Worm (Caenorhabditis elegans) whole organism, midembryonic: ENCODE data around the gene C39D10.1.

ENCODE experiments used
- T22C8.4 ChIP-seq: fragments of 200-800 bp; sonication (Bioruptor generic); IDR thresholded peaks from 2 replicates; pipeline ENCODE4 v1.3.6; 2022; ENCODE audit warnings: missing genetic modification characterization, missing compliant biosample characterization
- cog-1 ChIP-seq: sonication (generic microtip); optimal IDR thresholded peaks from 2 replicates; lab custom pipeline; 2016; ENCODE audit warnings: missing genetic modification characterization, missing compliant biosample characterization
- flt-1 ChIP-seq: fragments of 200-800 bp; sonication (Bioruptor generic); IDR thresholded peaks from 2 replicates; pipeline ENCODE4 v1.3.6; 2022; ENCODE audit warnings: missing genetic modification characterization, missing compliant biosample characterization
- med-1 ChIP-seq: sonication (generic microtip); optimal IDR thresholded peaks from 2 replicates; lab custom pipeline; 2017; ENCODE audit warnings: missing genetic modification characterization, mild to moderate bottlenecking, missing compliant biosample characterization, antibody characterized with exemption, missing genetic modification reagents; ENCODE audit not compliant: insufficient read depth
- ref-1 ChIP-seq: fragments of 200-800 bp; sonication (Bioruptor generic); conservative IDR thresholded peaks from 2 replicates; pipeline ENCODE4 v1.3.6; 2022; ENCODE audit warnings: missing genetic modification reagents, missing genetic modification characterization, missing compliant biosample characterization
- tab-1 ChIP-seq: fragments of 200-800 bp; sonication (Bioruptor generic); IDR thresholded peaks from 2 replicates; pipeline ENCODE4 v1.3.6; 2022; ENCODE audit warnings: missing genetic modification characterization, missing compliant biosample characterization
- ztf-23 ChIP-seq: fragments of 200-800 bp; sonication (Bioruptor generic); IDR thresholded peaks from 2 replicates; pipeline ENCODE4 v1.3.6; 2022; ENCODE audit warnings: missing genetic modification reagents, missing genetic modification characterization, missing compliant biosample characterization
- ztf-29 ChIP-seq: fragments of 200-800 bp; sonication (Bioruptor generic); IDR thresholded peaks from 2 replicates; pipeline ENCODE4 v1.3.6; 2022; ENCODE audit warnings: missing genetic modification reagents, missing genetic modification characterization, missing compliant biosample characterization

DNA sequence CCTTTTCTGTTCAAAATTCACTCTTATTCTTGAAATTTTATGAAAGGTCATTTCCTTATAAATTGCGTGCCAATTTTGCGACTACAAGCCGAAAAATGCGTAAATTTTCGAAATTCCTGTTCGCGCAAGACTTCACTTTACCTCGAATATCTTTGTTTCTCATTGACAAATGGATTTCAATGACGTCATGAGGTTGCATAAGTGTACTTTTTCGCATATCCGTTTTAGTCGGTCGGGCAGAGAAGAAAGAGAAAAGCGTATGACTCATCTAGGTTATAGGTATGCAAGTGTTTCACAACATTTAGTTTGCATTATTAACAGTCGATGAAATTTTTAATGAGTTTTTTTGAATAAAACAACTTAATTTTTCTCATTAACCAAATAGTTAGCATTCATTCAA, 9.3 kb downstream of the C39D10.1 start:
- TF ChIP-seq ref-1 (no peak), flt-1 (GFP tag; lab: Robert Waterston, UW) (no peak), med-1 (GFP tag; lab: Kevin White, UChicago) (no peak), ztf-29 (no peak), cog-1 (no peak), ztf-23 (GFP tag; lab: Robert Waterston, UW) (no peak), T22C8.4 (no peak), tab-1 (GFP tag; lab: Robert Waterston, UW) (no peak)
